Worm (Caenorhabditis elegans) whole organism, L4 larva: ENCODE data around the gene ztf-1.

ENCODE experiments used
- ama-1 ChIP-seq: fragments of 150-350 bp; optimal IDR thresholded peaks from 2 replicates; lab custom pipeline; 2014; ENCODE audit warnings: inconsistent platforms, mixed read lengths
- egl-27 ChIP-seq: sonication (generic microtip); optimal IDR thresholded peaks from 3 replicates; lab custom pipeline; 2017; ENCODE audit warnings: missing biosample characterization, missing genetic modification reagents, missing genetic modification characterization
- lin-15B ChIP-seq: fragments of 150-350 bp; sonication (generic microtip); optimal IDR thresholded peaks from 3 replicates; lab custom pipeline; 2014; ENCODE audit warnings: missing biosample characterization, missing genetic modification characterization
- mes-2 ChIP-seq: sonication (generic microtip); optimal IDR thresholded peaks from 2 replicates; lab custom pipeline; 2016; ENCODE audit warnings: missing genotype, mild to moderate bottlenecking, missing genetic modification characterization, missing compliant biosample characterization; ENCODE audit not compliant: poor library complexity, severe bottlenecking
- nhr-11 ChIP-seq: fragments of 150-350 bp; optimal IDR thresholded peaks from 2 replicates; lab custom pipeline; 2014; ENCODE audit warnings: missing biosample characterization, missing genetic modification characterization
- nhr-77 ChIP-seq: fragments of 150-350 bp; optimal IDR thresholded peaks from 2 replicates; lab custom pipeline; 2014; ENCODE audit warnings: missing biosample characterization, missing genetic modification characterization
- pha-4 ChIP-seq, 2 experiments: fragments of 150-350 bp in 1 of 2; fragments of 200-800 bp in 1 of 2; sonication (Bioruptor generic) in 1 of 2; IDR thresholded peaks in 1 of 2; optimal IDR thresholded peaks in 1 of 2; 2 replicates each; pipeline versions ENCODE4 v1.3.6 to Lab custom; 2014 to 2022; ENCODE audit warnings: missing genetic modification characterization in 2 of 2, missing genetic modification reagents in 2 of 2, missing biosample characterization in 1 of 2, missing compliant biosample characterization in 1 of 2
- rbr-2 ChIP-seq: sonication (generic microtip); optimal IDR thresholded peaks from 2 replicates; lab custom pipeline; 2016; ENCODE audit warnings: missing genotype, missing genetic modification characterization, missing compliant biosample characterization
- skn-1 ChIP-seq: fragments of 150-350 bp; optimal IDR thresholded peaks from 2 replicates; lab custom pipeline; 2014; ENCODE audit warnings: missing biosample characterization, missing genetic modification characterization
- snpc-4 ChIP-seq: fragments of 150-350 bp; optimal IDR thresholded peaks from 2 replicates; lab custom pipeline; 2014; ENCODE audit warnings: missing biosample characterization, missing genetic modification characterization
- tag-97 ChIP-seq: fragments of 200-800 bp; sonication (Bioruptor generic); IDR thresholded peaks from 2 replicates; pipeline ENCODE4 v1.3.6; 2022; ENCODE audit warnings: missing genetic modification characterization, missing compliant biosample characterization
- zag-1 ChIP-seq: fragments of 150-350 bp; optimal IDR thresholded peaks from 2 replicates; lab custom pipeline; 2014; ENCODE audit warnings: missing biosample characterization, missing genetic modification characterization

ce11 chrIII:8767292-8767829 lies 24.8 kb downstream of the ztf-1 start, which contains the start of gene mig-22:
- TF ChIP-seq nhr-77 (no peak), egl-27 (no peak), pha-4 (GFP tag; IDR thresholded peaks at IDR 0.05; lab: Robert Waterston, UW) (no peak), pha-4 (tag; optimal IDR thresholded peaks at IDR 0.05; lab: Kevin White, UChicago) (no peak), tag-97 (GFP tag; lab: Robert Waterston, UW) (no peak), mes-2 (no peak), zag-1 (tag; lab: Kevin White, UChicago) (no peak), ama-1 (lab: Kevin White, UChicago) (no peak), rbr-2 (tag; lab: Kevin White, UChicago) (no peak), lin-15B (tag; lab: Kevin White, UChicago) (no peak), snpc-4 (no peak), nhr-11 (no peak), skn-1 (tag; lab: Kevin White, UChicago) (no peak)
